Worm (Caenorhabditis elegans) whole organism, L2 larva: ENCODE measurements around the gene K08D8.9.

ENCODE experiments used
- R02D3.7 ChIP-seq: fragments of 150-350 bp; optimal IDR thresholded peaks from 2 replicates; lab custom pipeline; 2014; ENCODE audit warnings: missing biosample characterization, missing genetic modification characterization
- Y55F3AM.14 ChIP-seq: fragments of 200-800 bp; sonication (Bioruptor generic); optimal IDR thresholded peaks from 2 replicates; lab custom pipeline; 2018; ENCODE audit warnings: mild to moderate bottlenecking, missing genetic modification characterization, missing compliant biosample characterization
- alr-1 ChIP-seq: fragments of 150-350 bp; optimal IDR thresholded peaks from 2 replicates; lab custom pipeline; 2014; ENCODE audit warnings: missing biosample characterization, missing genetic modification characterization
- ama-1 ChIP-seq: fragments of 150-350 bp; optimal IDR thresholded peaks from 2 replicates; lab custom pipeline; 2018; ENCODE audit warnings: inconsistent platforms
- ceh-16 ChIP-seq: fragments of 150-350 bp; optimal IDR thresholded peaks from 2 replicates; lab custom pipeline; 2014; ENCODE audit warnings: missing biosample characterization, missing genetic modification characterization
- ceh-82 ChIP-seq: fragments of 150-350 bp; optimal IDR thresholded peaks from 2 replicates; lab custom pipeline; 2014; ENCODE audit warnings: missing biosample characterization, missing genetic modification characterization
- crh-2 ChIP-seq: sonication (generic microtip); optimal IDR thresholded peaks from 2 replicates; lab custom pipeline; 2017; ENCODE audit warnings: missing biosample characterization, missing genetic modification characterization
- dmd-4 ChIP-seq: sonication (generic microtip); optimal IDR thresholded peaks from 2 replicates; lab custom pipeline; 2017; ENCODE audit warnings: missing biosample characterization, missing genetic modification characterization
- egl-27 ChIP-seq: sonication (generic microtip); optimal IDR thresholded peaks from 3 replicates; lab custom pipeline; 2017; ENCODE audit warnings: missing biosample characterization, missing genetic modification reagents, missing genetic modification characterization
- elt-1 ChIP-seq: fragments of 150-350 bp; optimal IDR thresholded peaks from 2 replicates; lab custom pipeline; 2014; ENCODE audit warnings: missing biosample characterization, missing genetic modification characterization
- fos-1 ChIP-seq: fragments of 150-350 bp; optimal IDR thresholded peaks from 2 replicates; lab custom pipeline; 2014; ENCODE audit warnings: missing biosample characterization, missing genetic modification characterization
- gmeb-1 ChIP-seq: fragments of 150-350 bp; optimal IDR thresholded peaks from 2 replicates; lab custom pipeline; 2014; ENCODE audit warnings: missing biosample characterization, missing genetic modification characterization
- lin-11 ChIP-seq: fragments of 150-350 bp; sonication (generic microtip); optimal IDR thresholded peaks from 2 replicates; lab custom pipeline; 2014; ENCODE audit warnings: missing biosample characterization, missing genetic modification characterization, inconsistent platforms, mixed read lengths
- lin-13 ChIP-seq: fragments of 150-350 bp; optimal IDR thresholded peaks from 2 replicates; lab custom pipeline; 2014; ENCODE audit warnings: missing biosample characterization, missing genetic modification reagents, missing genetic modification characterization
- mbf-1 ChIP-seq: sonication (generic microtip); optimal IDR thresholded peaks from 2 replicates; lab custom pipeline; 2017; ENCODE audit warnings: missing biosample characterization, missing genetic modification characterization
- mdl-1 ChIP-seq, 2 experiments: fragments of 150-350 bp in 1 of 2; sonication (generic microtip) in 1 of 2; optimal IDR thresholded peaks; 2 replicates each; lab custom pipeline; 2017; ENCODE audit warnings: missing biosample characterization in 2 of 2, missing genetic modification characterization in 2 of 2
- nhr-10 ChIP-seq: sonication (generic microtip); optimal IDR thresholded peaks from 2 replicates; lab custom pipeline; 2017; ENCODE audit warnings: missing biosample characterization, missing genetic modification characterization
- nhr-12 ChIP-seq: fragments of 150-350 bp; optimal IDR thresholded peaks from 2 replicates; lab custom pipeline; 2014; ENCODE audit warnings: missing biosample characterization, missing genetic modification characterization
- nhr-129 ChIP-seq: fragments of 150-350 bp; optimal IDR thresholded peaks from 2 replicates; lab custom pipeline; 2014; ENCODE audit warnings: missing biosample characterization, missing genetic modification characterization
- nhr-21 ChIP-seq: fragments of 150-350 bp; optimal IDR thresholded peaks from 2 replicates; lab custom pipeline; 2014; ENCODE audit warnings: missing biosample characterization, missing genetic modification characterization
- nhr-23 ChIP-seq: fragments of 150-350 bp; optimal IDR thresholded peaks from 2 replicates; lab custom pipeline; 2014; ENCODE audit warnings: missing biosample characterization, missing genetic modification reagents, missing genetic modification characterization
- nhr-237 ChIP-seq: fragments of 150-350 bp; optimal IDR thresholded peaks from 2 replicates; lab custom pipeline; 2014; ENCODE audit warnings: missing biosample characterization, missing genetic modification characterization
- nhr-25 ChIP-seq: fragments of 150-350 bp; sonication (generic microtip); optimal IDR thresholded peaks from 3 replicates; lab custom pipeline; 2014; ENCODE audit warnings: missing biosample characterization, missing genetic modification characterization
- nhr-6 ChIP-seq: fragments of 150-350 bp; optimal IDR thresholded peaks from 2 replicates; lab custom pipeline; 2014; ENCODE audit warnings: missing biosample characterization, missing genetic modification characterization
- nhr-77 ChIP-seq: fragments of 150-350 bp; optimal IDR thresholded peaks from 2 replicates; lab custom pipeline; 2014; ENCODE audit warnings: missing biosample characterization, missing genetic modification characterization
- peb-1 ChIP-seq: fragments of 150-350 bp; optimal IDR thresholded peaks from 2 replicates; lab custom pipeline; 2014; ENCODE audit warnings: missing biosample characterization, missing genetic modification characterization
- sem-4 ChIP-seq: fragments of 150-350 bp; optimal IDR thresholded peaks from 2 replicates; lab custom pipeline; 2014; ENCODE audit warnings: missing biosample characterization, missing genetic modification reagents, missing genetic modification characterization
- skn-1 ChIP-seq: sonication (generic microtip); optimal IDR thresholded peaks from 2 replicates; lab custom pipeline; 2017; ENCODE audit warnings: missing biosample characterization, missing genetic modification characterization
- sma-3 ChIP-seq: sonication (generic microtip); optimal IDR thresholded peaks from 2 replicates; lab custom pipeline; 2016; ENCODE audit warnings: missing genetic modification reagents, missing genetic modification characterization, missing compliant biosample characterization
- sma-9 ChIP-seq, 2 experiments: fragments of 150-350 bp in 1 of 2; sonication (generic microtip) in 1 of 2; optimal IDR thresholded peaks; 2 replicates each; lab custom pipeline; 2014 to 2016; ENCODE audit warnings: missing genetic modification characterization in 2 of 2, mild to moderate bottlenecking in 1 of 2, missing biosample characterization in 1 of 2, missing compliant biosample characterization in 1 of 2, missing genetic modification reagents in 1 of 2, moderate library complexity in 1 of 2
- snpc-4 ChIP-seq: fragments of 150-350 bp; optimal IDR thresholded peaks from 2 replicates; lab custom pipeline; 2014; ENCODE audit warnings: missing biosample characterization, missing genetic modification characterization
- unc-39 ChIP-seq: fragments of 150-350 bp; optimal IDR thresholded peaks from 2 replicates; lab custom pipeline; 2014; ENCODE audit warnings: missing biosample characterization, missing genetic modification characterization
- ztf-1 ChIP-seq: fragments of 200-800 bp; sonication (Bioruptor generic); conservative IDR thresholded peaks from 2 replicates; pipeline ENCODE4 v1.3.6; 2022; ENCODE audit warnings: missing genetic modification characterization, missing compliant biosample characterization
- ztf-4 ChIP-seq: fragments of 150-350 bp; optimal IDR thresholded peaks from 2 replicates; lab custom pipeline; 2014; ENCODE audit warnings: missing biosample characterization, missing genetic modification characterization

Gene K08D8.9

ce11 chrIV:12936221-12936776 is 36.8 kb downstream of the K08D8.9 start, which contains the start of the genes cld-1 and dod-21:
Gene cld-1 (minus strand): TSS chrIV:12936271.
Gene dod-21 (plus strand): TSS chrIV:12936738.
- TF ChIP-seq peb-1 (tag; lab: Kevin White, UChicago) (no peak), sma-3 (GFP tag; lab: Kevin White, UChicago) (peak; percentile 52), crh-2 (tag; lab: Kevin White, UChicago) (peak; percentile 41), sma-9 (GFP tag; optimal IDR thresholded peaks at IDR 0.05; lab: Kevin White, UChicago) (peak; percentile 67), sma-9 (tag; optimal IDR thresholded peaks at IDR 0.05; lab: Kevin White, UChicago) (no peak), gmeb-1 (tag; lab: Kevin White, UChicago) (peak; percentile 24), fos-1 (tag; lab: Kevin White, UChicago) (peak; percentile 90)

ce11 chrIV:12941254-12941653 is 41.8 kb downstream of the K08D8.9 start, which contains the start of gene dod-24:
Gene dod-24 (minus strand): TSS chrIV:12941354.
- TF ChIP-seq nhr-23 (no peak), nhr-77 (tag; lab: Kevin White, UChicago) (no peak), fos-1 (tag; lab: Kevin White, UChicago) (no peak), gmeb-1 (tag; lab: Kevin White, UChicago) (no peak), mbf-1 (tag; lab: Kevin White, UChicago) (no peak), lin-11 (tag; lab: Kevin White, UChicago) (no peak), dmd-4 (tag; lab: Kevin White, UChicago) (no peak), ceh-16 (tag; lab: Kevin White, UChicago) (no peak), nhr-25 (tag; lab: Kevin White, UChicago) (no peak), nhr-10 (tag; lab: Kevin White, UChicago) (no peak), sem-4 (tag; lab: Kevin White, UChicago) (no peak), snpc-4 (tag; lab: Kevin White, UChicago) (no peak), elt-1 (tag; lab: Kevin White, UChicago) (no peak), nhr-12 (tag; lab: Kevin White, UChicago) (no peak), ceh-82 (tag; lab: Kevin White, UChicago) (no peak), nhr-237 (tag; lab: Kevin White, UChicago) (no peak), lin-13 (no peak), skn-1 (tag; lab: Kevin White, UChicago) (no peak)
- TF ChIP-seq, all 48 proteins: peak for 0

ce11 chrIV:12942633-12943032 is 43.1 kb downstream of the K08D8.9 start, which contains the start of gene dct-19:
Gene dct-19 (plus strand): TSS chrIV:12942933.
- TF ChIP-seq crh-2 (tag; lab: Kevin White, UChicago) (no peak), gmeb-1 (tag; lab: Kevin White, UChicago) (no peak), nhr-77 (tag; lab: Kevin White, UChicago) (no peak), egl-27 (tag; lab: Kevin White, UChicago) (no peak), nhr-25 (tag; lab: Kevin White, UChicago) (no peak), nhr-6 (tag; lab: Kevin White, UChicago) (no peak), mdl-1 (tag; optimal IDR thresholded peaks at IDR 0.05; lab: Kevin White, UChicago) (no peak), ama-1 (no peak), nhr-21 (tag; lab: Kevin White, UChicago) (no peak), ztf-4 (tag; lab: Kevin White, UChicago) (no peak), sem-4 (tag; lab: Kevin White, UChicago) (no peak)

- TF ChIP-seq unc-39 (no peak), ztf-1 (GFP tag; lab: Robert Waterston, UW) (no peak), ztf-4 (tag; lab: Kevin White, UChicago) (no peak), nhr-129 (tag; lab: Kevin White, UChicago) (no peak), Y55F3AM.14 (GFP tag; lab: Kevin White, UChicago) (no peak), sma-3 (GFP tag; lab: Kevin White, UChicago) (no peak), peb-1 (tag; lab: Kevin White, UChicago) (no peak), ceh-16 (tag; lab: Kevin White, UChicago) (no peak), lin-13 (no peak), alr-1 (tag; lab: Kevin White, UChicago) (no peak), egl-27 (tag; lab: Kevin White, UChicago) (no peak), nhr-77 (tag; lab: Kevin White, UChicago) (no peak), R02D3.7 (no peak), fos-1 (tag; lab: Kevin White, UChicago) (no peak), mdl-1 (tag; optimal IDR thresholded peaks at IDR 0.05; lab: Kevin White, UChicago) (no peak), ceh-82 (tag; lab: Kevin White, UChicago) (no peak), mbf-1 (tag; lab: Kevin White, UChicago) (no peak), elt-1 (tag; lab: Kevin White, UChicago) (no peak)
These were observed 47.0 kb downstream of the K08D8.9 start, which contains the start of gene F55G11.1 for ce11 chrIV:12946488-12946887. Gene F55G11.1 (minus strand): TSS chrIV:12946588.
